Worm (Caenorhabditis elegans): ENCODE measurements around the gene Y58A7A.3.

- TF ChIP-seq lin-11 (tag; optimal IDR thresholded peaks at IDR 0.05) = no peak
- no peak for TF ChIP-seq nhr-21 (tag; optimal IDR thresholded peaks at IDR 0.05)
- TF ChIP-seq unc-39 (tag; optimal IDR thresholded peaks at IDR 0.05) = no peak
- TF ChIP-seq nhr-12 (tag; optimal IDR thresholded peaks at IDR 0.05) = no peak
- no peak for TF ChIP-seq aly-2 (tag; optimal IDR thresholded peaks at IDR 0.05)
These were observed 47.6 kb downstream of the Y58A7A.3 start, which contains the start of gene K11D12.13 for ce11 chrV:5033099-5033498.

Measured in whole organism, L2 larva.